Worm (Caenorhabditis elegans) whole organism, L3 larva: ENCODE data around the gene aat-3.
A peak's percentile ranks its signal among the peaks of the same experiment; 100 is the strongest.

Source experiments
- aly-2 ChIP-seq: fragments of 150-350 bp; optimal IDR thresholded peaks from 2 replicates; lab custom pipeline; 2014; ENCODE audit warnings: missing biosample characterization, missing genetic modification characterization
- ama-1 ChIP-seq: fragments of 150-350 bp; optimal IDR thresholded peaks from 2 replicates; lab custom pipeline; 2018
- ceh-16 ChIP-seq: sonication (generic microtip); optimal IDR thresholded peaks from 2 replicates; lab custom pipeline; 2017; ENCODE audit warnings: missing biosample characterization, missing genetic modification characterization
- daf-12 ChIP-seq: fragments of 150-350 bp; optimal IDR thresholded peaks from 2 replicates; lab custom pipeline; 2014; ENCODE audit warnings: missing biosample characterization, missing genetic modification reagents, missing genetic modification characterization
- egl-27 ChIP-seq: sonication (generic microtip); optimal IDR thresholded peaks from 4 replicates; lab custom pipeline; 2017; ENCODE audit warnings: missing biosample characterization, missing genetic modification reagents, missing genetic modification characterization
- egl-5 ChIP-seq: fragments of 150-350 bp; optimal IDR thresholded peaks from 2 replicates; lab custom pipeline; 2017; ENCODE audit warnings: missing biosample characterization, missing genetic modification reagents, missing genetic modification characterization, inconsistent platforms
- elt-1 ChIP-seq: fragments of 150-350 bp; optimal IDR thresholded peaks from 2 replicates; lab custom pipeline; 2014; ENCODE audit warnings: missing biosample characterization, missing genetic modification characterization
- elt-2 ChIP-seq: sonication (generic microtip); optimal IDR thresholded peaks from 2 replicates; lab custom pipeline; 2016; ENCODE audit warnings: missing genetic modification reagents, mild to moderate bottlenecking, missing genetic modification characterization, missing compliant biosample characterization
- eor-1 ChIP-seq, 2 experiments: fragments of 150-350 bp; optimal IDR thresholded peaks; 2 replicates each; lab custom pipeline; 2014 to 2018; ENCODE audit warnings: missing biosample characterization in 2 of 2, missing genetic modification characterization in 2 of 2
- fkh-10 ChIP-seq: sonication (generic microtip); optimal IDR thresholded peaks from 2 replicates; lab custom pipeline; 2017; ENCODE audit warnings: missing biosample characterization, missing genetic modification reagents, missing genetic modification characterization
- fkh-2 ChIP-seq: fragments of 150-350 bp; optimal IDR thresholded peaks from 2 replicates; lab custom pipeline; 2014; ENCODE audit warnings: missing biosample characterization, missing genetic modification reagents, missing genetic modification characterization
- hmg-11 ChIP-seq: sonication (generic microtip); optimal IDR thresholded peaks from 2 replicates; lab custom pipeline; 2016; ENCODE audit warnings: missing genetic modification characterization, missing compliant biosample characterization
- jun-1 ChIP-seq: fragments of 150-350 bp; optimal IDR thresholded peaks from 2 replicates; lab custom pipeline; 2014; ENCODE audit warnings: missing biosample characterization, missing genetic modification reagents, missing genetic modification characterization
- lin-39 ChIP-seq: fragments of 150-350 bp; optimal IDR thresholded peaks from 2 replicates; lab custom pipeline; 2018; ENCODE audit warnings: missing biosample characterization, missing genetic modification reagents, missing genetic modification characterization
- nhr-11 ChIP-seq: fragments of 150-350 bp; optimal IDR thresholded peaks from 2 replicates; lab custom pipeline; 2014; ENCODE audit warnings: missing biosample characterization, missing genetic modification characterization
- nhr-12 ChIP-seq: fragments of 150-350 bp; optimal IDR thresholded peaks from 2 replicates; lab custom pipeline; 2014; ENCODE audit warnings: missing biosample characterization, missing genetic modification characterization
- nhr-23 ChIP-seq: fragments of 150-350 bp; optimal IDR thresholded peaks from 2 replicates; lab custom pipeline; 2014; ENCODE audit warnings: missing biosample characterization, missing genetic modification reagents, missing genetic modification characterization
- nhr-28 ChIP-seq: fragments of 150-350 bp; optimal IDR thresholded peaks from 2 replicates; lab custom pipeline; 2014; ENCODE audit warnings: missing biosample characterization, missing genetic modification characterization
- nhr-43 ChIP-seq: sonication (generic microtip); optimal IDR thresholded peaks from 2 replicates; lab custom pipeline; 2016; ENCODE audit warnings: mild to moderate bottlenecking, missing genetic modification characterization, missing compliant biosample characterization; ENCODE audit not compliant: poor library complexity, severe bottlenecking
- nhr-76 ChIP-seq: fragments of 150-350 bp; sonication (generic microtip); optimal IDR thresholded peaks from 5 replicates; lab custom pipeline; 2014; ENCODE audit warnings: missing biosample characterization, missing genetic modification characterization
- nhr-77 ChIP-seq: fragments of 150-350 bp; optimal IDR thresholded peaks from 2 replicates; lab custom pipeline; 2014; ENCODE audit warnings: missing biosample characterization, missing genetic modification characterization
- pqm-1 ChIP-seq: fragments of 150-350 bp; optimal IDR thresholded peaks from 2 replicates; lab custom pipeline; 2017; ENCODE audit warnings: missing biosample characterization, missing genetic modification characterization, inconsistent platforms
- skn-1 ChIP-seq: fragments of 150-350 bp; optimal IDR thresholded peaks from 2 replicates; lab custom pipeline; 2014; ENCODE audit warnings: missing biosample characterization, missing genetic modification characterization
- snpc-4 ChIP-seq: fragments of 150-350 bp; optimal IDR thresholded peaks from 2 replicates; lab custom pipeline; 2014; ENCODE audit warnings: missing biosample characterization, missing genetic modification characterization
- tbx-2 ChIP-seq: sonication (generic microtip); optimal IDR thresholded peaks from 2 replicates; lab custom pipeline; 2016; ENCODE audit warnings: mild to moderate bottlenecking, missing genetic modification characterization, missing compliant biosample characterization
- unc-39 ChIP-seq: sonication (generic microtip); optimal IDR thresholded peaks from 4 replicates; lab custom pipeline; 2017; ENCODE audit warnings: missing biosample characterization, missing genetic modification characterization
- ztf-4 ChIP-seq: fragments of 150-350 bp; optimal IDR thresholded peaks from 2 replicates; lab custom pipeline; 2014; ENCODE audit warnings: missing biosample characterization, missing genetic modification characterization

aat-3 gene

ce11 chrX:2508449-2508848, 43.6 kb upstream of the aat-3 start, which contains the start of gene K02E10.7:
TSS of gene K02E10.7 (minus strand) at chrX:2508549.
- TF ChIP-seq elt-1 (tag; lab: Kevin White, UChicago) (no peak), egl-5 (tag; lab: Kevin White, UChicago) (peak; percentile 50)
- TF ChIP-seq, all 47 proteins: peak for 1

- TF ChIP-seq lin-39 (tag; lab: Kevin White, UChicago), result peak; percentile 21
- no peak for TF ChIP-seq snpc-4 (tag; lab: Kevin White, UChicago)
Measured at ce11 chrX:2513667-2514198, 38.3 kb upstream of the aat-3 start.

- TF ChIP-seq hmg-11 (tag; lab: Kevin White, UChicago), result no peak
- no peak for TF ChIP-seq nhr-12 (tag; lab: Kevin White, UChicago)
- TF ChIP-seq skn-1 (tag; lab: Kevin White, UChicago), result no peak
- TF ChIP-seq nhr-76 (tag; lab: Kevin White, UChicago), result no peak
- no peak for TF ChIP-seq daf-12 (tag; lab: Kevin White, UChicago)
- TF ChIP-seq fkh-10 (GFP tag; lab: Kevin White, UChicago), result no peak
Measured at ce11 chrX:2515224-2515623, 36.8 kb upstream of the aat-3 start, which contains the start of gene syg-1. TSS of gene syg-1 (minus strand) at chrX:2515324.

ce11 chrX:2516949-2517696, 34.9 kb upstream of the aat-3 start:
- TF ChIP-seq egl-27 (tag; lab: Kevin White, UChicago) (no peak), nhr-28 (tag; lab: Kevin White, UChicago) (no peak), tbx-2 (no peak), ztf-4 (no peak), nhr-11 (tag; lab: Kevin White, UChicago) (no peak), jun-1 (no peak), nhr-23 (tag; lab: Kevin White, UChicago) (no peak), elt-1 (tag; lab: Kevin White, UChicago) (no peak), eor-1 (tag; optimal IDR thresholded peaks at IDR 0.05; lab: Kevin White, UChicago) (no peak), nhr-77 (tag; lab: Kevin White, UChicago) (no peak), daf-12 (tag; lab: Kevin White, UChicago) (no peak), fkh-2 (no peak), ama-1 (lab: Kevin White, UChicago) (no peak), pqm-1 (tag; lab: Kevin White, UChicago) (no peak)

ce11 chrX:2520461-2520860, 31.6 kb upstream of the aat-3 start:
- TF ChIP-seq nhr-23 (tag; lab: Kevin White, UChicago) (no peak), ceh-16 (tag; lab: Kevin White, UChicago) (no peak), elt-2 (tag; lab: Kevin White, UChicago) (no peak), unc-39 (tag; lab: Kevin White, UChicago) (no peak), nhr-12 (tag; lab: Kevin White, UChicago) (no peak), elt-1 (tag; lab: Kevin White, UChicago) (no peak), nhr-43 (tag; lab: Kevin White, UChicago) (no peak), lin-39 (tag; lab: Kevin White, UChicago) (no peak), aly-2 (no peak)

ce11 chrX:2522658-2523057, 29.4 kb upstream of the aat-3 start:
- TF ChIP-seq hmg-11 (tag; lab: Kevin White, UChicago), result no peak
- no peak for TF ChIP-seq pqm-1 (tag; lab: Kevin White, UChicago)
- no peak for TF ChIP-seq nhr-43 (tag; lab: Kevin White, UChicago)

ce11 chrX:2526078-2526477, 26.0 kb upstream of the aat-3 start:
- no peak for TF ChIP-seq nhr-43 (tag; lab: Kevin White, UChicago)
